Fruit fly (Drosophila melanogaster): ENCODE measurements around the gene GstD2.

GstD2 gene

DNA sequence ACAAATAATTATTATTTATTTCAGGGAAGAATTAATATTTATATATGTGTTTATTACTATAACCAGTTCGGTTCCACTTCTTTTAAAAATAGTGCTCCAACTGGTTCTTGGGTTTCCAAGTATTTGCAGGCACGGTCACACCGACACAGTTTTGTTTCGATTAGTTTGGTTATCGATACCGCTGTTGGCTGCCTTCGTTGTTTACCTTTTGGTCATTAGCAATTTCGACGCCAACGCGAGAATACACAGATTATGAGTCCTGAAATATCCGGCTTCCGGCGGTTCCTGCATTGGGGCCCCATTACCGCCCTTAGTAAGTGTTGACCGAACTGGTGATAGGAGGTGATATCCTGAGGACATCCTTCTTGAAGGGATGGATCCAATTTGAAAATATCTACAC is 36.4 kb downstream of the GstD2 start, which contains the start of gene CG5196 (continued):
- peak; percentile 20; the same call in 1 of the 2 replicates for TF ChIP-seq sob (GFP tag; IDR thresholded peaks at IDR 0.05)
- TF ChIP-seq Nf-YC (tag; optimal IDR thresholded peaks at IDR 0.05): peak; percentile 31
- TF ChIP-seq Hsf (GFP tag; optimal IDR thresholded peaks at IDR 0.05): no peak
- TF ChIP-seq CG43689 (GFP tag; IDR thresholded peaks at IDR 0.05): no peak
- TF ChIP-seq Oli (tag; optimal IDR thresholded peaks at IDR 0.05): no peak
- no peak for TF ChIP-seq kay (GFP tag; optimal IDR thresholded peaks at IDR 0.05)
- no peak for TF ChIP-seq Doc2 (GFP tag; IDR thresholded peaks at IDR 0.05)
- TF ChIP-seq ci (GFP tag; IDR thresholded peaks at IDR 0.05): no peak; the same call in 2 of the 3 replicates
- no peak for TF ChIP-seq CG9609 (GFP tag; optimal IDR thresholded peaks at IDR 0.05)
- no peak for TF ChIP-seq CG10366 (GFP tag; IDR thresholded peaks at IDR 0.05)
- TF ChIP-seq lola (GFP tag; optimal IDR thresholded peaks at IDR 0.05): no peak
- peak; percentile 12 for TF ChIP-seq Xbp1 (GFP tag; optimal IDR thresholded peaks at IDR 0.05)
- TF ChIP-seq sug (tag; optimal IDR thresholded peaks at IDR 0.05): peak; percentile 51
- TF ChIP-seq Nf-YB (GFP tag; optimal IDR thresholded peaks at IDR 0.05): peak; percentile 29
- no peak for TF ChIP-seq CG1647 (GFP tag; optimal IDR thresholded peaks at IDR 0.05)
- TF ChIP-seq CG10543 (GFP tag; optimal IDR thresholded peaks at IDR 0.05): no peak
- peak; percentile 57; the same call in 1 of the 2 replicates for TF ChIP-seq ato (GFP tag; IDR thresholded peaks at IDR 0.05; ENCODE audit: partially characterized antibody)
- TF ChIP-seq salm (tag; optimal IDR thresholded peaks at IDR 0.05): no peak
- TF ChIP-seq Ada2b (GFP tag; IDR thresholded peaks at IDR 0.05): no peak
- TF ChIP-seq chn (GFP tag; optimal IDR thresholded peaks at IDR 0.05): no peak
- peak; percentile 49 for TF ChIP-seq Med (GFP tag)
- TF ChIP-seq nau (GFP tag; optimal IDR thresholded peaks at IDR 0.05): no peak
- TF ChIP-seq fd102C (GFP tag; optimal IDR thresholded peaks at IDR 0.05): no peak
- TF ChIP-seq CG18599 (GFP tag; optimal IDR thresholded peaks at IDR 0.05): no peak
- TF ChIP-seq CG12104 (GFP tag; optimal IDR thresholded peaks at IDR 0.05): no peak
- no peak for TF ChIP-seq CG8765 (GFP tag; IDR thresholded peaks at IDR 0.05)
- TF ChIP-seq CG31224 (GFP tag; IDR thresholded peaks at IDR 0.05): no peak
- TF ChIP-seq aop (GFP tag; IDR thresholded peaks at IDR 0.05): no peak
- TF ChIP-seq gem (tag; optimal IDR thresholded peaks at IDR 0.05): no peak
- TF ChIP-seq prd (optimal IDR thresholded peaks at IDR 0.05): no peak
- TF ChIP-seq prd (GFP tag; IDR thresholded peaks at IDR 0.05): no peak
- TF ChIP-seq Sin3A (optimal IDR thresholded peaks at IDR 0.05): peak; percentile 29
- peak; percentile 75 for TF ChIP-seq gfzf (GFP tag; optimal IDR thresholded peaks at IDR 0.05)
- TF ChIP-seq CG33213 (GFP tag; optimal IDR thresholded peaks at IDR 0.05): no peak
- TF ChIP-seq CG4282 (GFP tag; optimal IDR thresholded peaks at IDR 0.05): no peak
- no peak for TF ChIP-seq Rx (GFP tag; IDR thresholded peaks at IDR 0.05)
- no peak for TF ChIP-seq CG17385 (GFP tag; optimal IDR thresholded peaks at IDR 0.05)
- peak; percentile 60 for TF ChIP-seq sna (GFP tag; IDR thresholded peaks at IDR 0.05; ENCODE audit: partially characterized antibody)
- peak; percentile 95 for TF ChIP-seq CG6654 (GFP tag; optimal IDR thresholded peaks at IDR 0.05)
- TF ChIP-seq CG14710 (tag; optimal IDR thresholded peaks at IDR 0.05): peak; percentile 60
- no peak for TF ChIP-seq CG4424 (GFP tag; optimal IDR thresholded peaks at IDR 0.05)
- TF ChIP-seq CG17328 (GFP tag; IDR thresholded peaks at IDR 0.05): no peak
- TF ChIP-seq Hey (tag; optimal IDR thresholded peaks at IDR 0.05): no peak
- no peak for TF ChIP-seq ssp (GFP tag; IDR thresholded peaks at IDR 0.05)
- peak; percentile 47 for TF ChIP-seq bigmax (GFP tag; optimal IDR thresholded peaks at IDR 0.05)
- TF ChIP-seq crol (GFP tag; IDR thresholded peaks at IDR 0.05): no peak
- TF ChIP-seq crc (GFP tag; optimal IDR thresholded peaks at IDR 0.05): no peak
- no peak for TF ChIP-seq sr (GFP tag; IDR thresholded peaks at IDR 0.05)
- TF ChIP-seq Dp (GFP tag; optimal IDR thresholded peaks at IDR 0.05): peak; percentile 80
- no peak for TF ChIP-seq lab (GFP tag; optimal IDR thresholded peaks at IDR 0.05)
- TF ChIP-seq Drgx (GFP tag; IDR thresholded peaks at IDR 0.05): no peak
- TF ChIP-seq Hr39 (optimal IDR thresholded peaks at IDR 0.05): no peak
- no peak for TF ChIP-seq D19B (GFP tag; optimal IDR thresholded peaks at IDR 0.05)

Data from whole organism, embryonic.